Fruit fly (Drosophila melanogaster): ENCODE results near the gene CG3618.

CG3618 gene

DNA sequence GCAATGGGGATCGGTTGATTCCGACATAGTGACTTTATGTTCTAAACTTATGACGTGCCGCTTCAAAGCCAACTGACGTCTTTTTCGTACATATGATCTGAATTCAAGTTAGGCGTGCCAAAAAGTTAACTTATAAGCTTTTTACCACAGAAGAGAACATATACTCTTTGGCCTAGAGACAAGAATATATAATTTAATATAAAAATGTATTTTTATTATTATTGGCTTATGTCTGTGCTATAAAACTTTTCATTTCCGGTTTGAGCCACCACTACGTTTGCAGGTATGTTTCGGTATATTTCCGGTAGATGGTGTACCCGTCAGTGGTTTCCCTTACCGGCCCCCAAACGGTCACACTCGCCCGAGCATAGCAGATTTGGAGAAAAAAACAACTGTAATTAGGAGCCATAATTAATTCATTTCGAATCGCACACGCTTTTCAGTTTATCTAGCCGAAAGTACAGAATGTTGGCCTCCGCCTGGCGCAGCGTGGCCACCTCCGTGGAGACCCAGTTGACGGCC, 17.5 kb downstream of the CG3618 start, which contains the start of the genes CG3698 and tzn (continued):
- TF ChIP-seq grau (tag; optimal IDR thresholded peaks at IDR 0.05) (peak; percentile 84), CG8388 (GFP tag; optimal IDR thresholded peaks at IDR 0.05) (peak; percentile 89), amos (GFP tag; IDR thresholded peaks at IDR 0.05; ENCODE audit: partially characterized antibody) (no peak), tna (GFP tag; IDR thresholded peaks at IDR 0.05; ENCODE audit: partially characterized antibody) (no peak), CG10543 (GFP tag; optimal IDR thresholded peaks at IDR 0.05) (peak; percentile 91), CG7963 (GFP tag; IDR thresholded peaks at IDR 0.05; ENCODE audit: partially characterized antibody) (no peak), slp2 (GFP tag; optimal IDR thresholded peaks at IDR 0.05) (peak; percentile 85), danr (GFP tag; IDR thresholded peaks at IDR 0.05) (peak; percentile 67), Six4 (GFP tag; optimal IDR thresholded peaks at IDR 0.05) (peak; percentile 96), Lpt (GFP tag; optimal IDR thresholded peaks at IDR 0.05) (no peak), Mad (GFP tag; optimal IDR thresholded peaks at IDR 0.05) (peak; percentile 92), Usf (GFP tag; optimal IDR thresholded peaks at IDR 0.05) (peak; percentile 93), CG2120 (GFP tag; optimal IDR thresholded peaks at IDR 0.05) (peak; percentile 63), lab (GFP tag; optimal IDR thresholded peaks at IDR 0.05) (peak; percentile 98), CG10274 (GFP tag; optimal IDR thresholded peaks at IDR 0.05) (peak; percentile 88), Bdp1 (GFP tag; optimal IDR thresholded peaks at IDR 0.05) (peak; percentile 80), CG14860 (GFP tag; IDR thresholded peaks at IDR 0.05; ENCODE audit: partially characterized antibody) (0 out of 3 replicates have a peak, but pooled peaks have one; percentile 29), CG17328 (GFP tag; IDR thresholded peaks at IDR 0.05) (peak; percentile 95), HLH4C (GFP tag; IDR thresholded peaks at IDR 0.05; ENCODE audit: partially characterized antibody) (no peak), CG12104 (GFP tag; optimal IDR thresholded peaks at IDR 0.05) (peak; percentile 94), Ets65A (GFP tag) (peak; percentile 100), zfh2 (GFP tag; optimal IDR thresholded peaks at IDR 0.05) (peak; percentile 83), exex (tag; optimal IDR thresholded peaks at IDR 0.05) (peak; percentile 84), CG11093 (GFP tag; IDR thresholded peaks at IDR 0.05) (no peak; the same call in 2 of the 3 replicates), CG9215 (GFP tag; IDR thresholded peaks at IDR 0.05) (peak; percentile 80), da (GFP tag; optimal IDR thresholded peaks at IDR 0.05) (peak; percentile 72), CG10267 (tag; optimal IDR thresholded peaks at IDR 0.05) (peak; percentile 88), ab (GFP tag; optimal IDR thresholded peaks at IDR 0.05) (no peak), CG17361 (GFP tag; IDR thresholded peaks at IDR 0.05) (peak; percentile 89), Aef1 (GFP tag; IDR thresholded peaks at IDR 0.05) (peak; percentile 89), CG12391 (tag; optimal IDR thresholded peaks at IDR 0.05) (peak; percentile 93), Lim3 (GFP tag; IDR thresholded peaks at IDR 0.05) (peak; percentile 74), CG17829 (tag; optimal IDR thresholded peaks at IDR 0.05) (peak; percentile 89), CG10431 (GFP tag; optimal IDR thresholded peaks at IDR 0.05) (peak; percentile 89), CHES-1-like (GFP tag; optimal IDR thresholded peaks at IDR 0.05) (peak; percentile 89), Dref (GFP tag; IDR thresholded peaks at IDR 0.05) (peak; percentile 52), en (GFP tag; optimal IDR thresholded peaks at IDR 0.05) (peak; percentile 85), CG13424 (tag; optimal IDR thresholded peaks at IDR 0.05) (peak; percentile 78), sna (GFP tag; IDR thresholded peaks at IDR 0.05; ENCODE audit: partially characterized antibody) (no peak), eve (GFP tag; optimal IDR thresholded peaks at IDR 0.05) (no peak), CG13775 (GFP tag; optimal IDR thresholded peaks at IDR 0.05) (peak; percentile 97), zfh1 (GFP tag; IDR thresholded peaks at IDR 0.05) (peak; percentile 96), salm (tag; optimal IDR thresholded peaks at IDR 0.05) (peak; percentile 87), Vsx1 (GFP tag; optimal IDR thresholded peaks at IDR 0.05) (no peak), Doc3 (GFP tag; IDR thresholded peaks at IDR 0.05; ENCODE audit: partially characterized antibody) (no peak), CG12744 (GFP tag; optimal IDR thresholded peaks at IDR 0.05) (peak; percentile 70), PHDP (tag; optimal IDR thresholded peaks at IDR 0.05) (peak; percentile 91), Optix (GFP tag; IDR thresholded peaks at IDR 0.05) (peak; percentile 90), Camta (GFP tag; optimal IDR thresholded peaks at IDR 0.05) (peak; percentile 87), unpg (GFP tag; optimal IDR thresholded peaks at IDR 0.05) (peak; percentile 93)

Measured in whole organism, embryonic.